Worm (Caenorhabditis elegans) whole organism, L1 larva: ENCODE results near the gene T01C4.8.

ENCODE experiments used
- C34B4.2 ChIP-seq: sonication (generic microtip); optimal IDR thresholded peaks from 2 replicates; lab custom pipeline; 2017; ENCODE audit warnings: mild to moderate bottlenecking, missing genetic modification characterization, missing compliant biosample characterization
- aha-1 ChIP-seq: fragments of 150-350 bp; optimal IDR thresholded peaks from 2 replicates; lab custom pipeline; 2014; ENCODE audit warnings: missing biosample characterization, missing genetic modification characterization
- ama-1 ChIP-seq: fragments of 150-350 bp; optimal IDR thresholded peaks from 2 replicates; lab custom pipeline; 2014
- blmp-1 ChIP-seq: fragments of 150-350 bp; optimal IDR thresholded peaks from 2 replicates; lab custom pipeline; 2014; ENCODE audit warnings: missing biosample characterization, missing genetic modification characterization
- ceh-82 ChIP-seq, 3 experiments: fragments of 150-350 bp in 1 of 3; sonication (generic microtip) in 2 of 3; optimal IDR thresholded peaks; 2 replicates each; lab custom pipeline; 2014 to 2017; ENCODE audit warnings: missing biosample characterization in 3 of 3, missing genetic modification characterization in 3 of 3
- ceh-90 ChIP-seq: sonication (generic microtip); optimal IDR thresholded peaks from 2 replicates; lab custom pipeline; 2016; ENCODE audit warnings: missing genetic modification characterization, missing compliant biosample characterization
- ces-1 ChIP-seq: fragments of 150-350 bp; optimal IDR thresholded peaks from 2 replicates; lab custom pipeline; 2014; ENCODE audit warnings: missing biosample characterization, missing genetic modification reagents, missing genetic modification characterization
- elt-2 ChIP-seq: sonication (generic microtip); optimal IDR thresholded peaks from 2 replicates; lab custom pipeline; 2016; ENCODE audit warnings: missing genetic modification characterization, mild to moderate bottlenecking, inconsistent platforms, missing compliant biosample characterization, missing genetic modification reagents
- elt-3 ChIP-seq, 6 experiments: fragments of 150-350 bp in 1 of 6; sonication (generic microtip); optimal IDR thresholded peaks; 2 replicates each; lab custom pipeline; 2017 to 2018; ENCODE audit warnings: missing biosample characterization in 6 of 6, missing genetic modification characterization in 6 of 6, inconsistent platforms in 1 of 6
- fkh-4 ChIP-seq: sonication (generic microtip); optimal IDR thresholded peaks from 2 replicates; lab custom pipeline; 2016; ENCODE audit warnings: missing compliant biosample characterization, missing genetic modification characterization, borderline replicate concordance
- fkh-8 ChIP-seq: sonication (generic microtip); optimal IDR thresholded peaks from 2 replicates; lab custom pipeline; 2016; ENCODE audit warnings: mild to moderate bottlenecking, missing genetic modification characterization, missing compliant biosample characterization
- hpl-2 ChIP-seq: fragments of 150-350 bp; optimal IDR thresholded peaks from 2 replicates; lab custom pipeline; 2014; ENCODE audit warnings: missing biosample characterization, missing genetic modification reagents, missing genetic modification characterization
- irx-1 ChIP-seq: sonication (generic microtip); optimal IDR thresholded peaks from 2 replicates; lab custom pipeline; 2016; ENCODE audit warnings: missing genetic modification characterization, missing compliant biosample characterization
- isw-1 ChIP-seq: fragments of 200-800 bp; sonication (Bioruptor generic); IDR thresholded peaks from 2 replicates; pipeline ENCODE4 v1.3.6; 2022; ENCODE audit warnings: missing genetic modification characterization, missing compliant biosample characterization
- jun-1 ChIP-seq: fragments of 150-350 bp; optimal IDR thresholded peaks from 2 replicates; lab custom pipeline; 2014; ENCODE audit warnings: missing biosample characterization, missing genetic modification reagents, missing genetic modification characterization
- lin-14 ChIP-seq: fragments of 200-800 bp; sonication (Bioruptor generic); optimal IDR thresholded peaks from 2 replicates; lab custom pipeline; 2018; ENCODE audit warnings: mild to moderate bottlenecking, missing genetic modification characterization, moderate library complexity, missing compliant biosample characterization
- lir-3 ChIP-seq: sonication (generic microtip); optimal IDR thresholded peaks from 2 replicates; lab custom pipeline; 2016; ENCODE audit warnings: mild to moderate bottlenecking, missing genetic modification characterization, moderate library complexity, missing compliant biosample characterization; ENCODE audit not compliant: poor library complexity
- mdl-1 ChIP-seq, 2 experiments: fragments of 150-350 bp; optimal IDR thresholded peaks; 2 replicates each; lab custom pipeline; 2014 to 2017; ENCODE audit warnings: missing biosample characterization in 2 of 2, missing genetic modification characterization in 2 of 2, inconsistent platforms in 1 of 2
- nhr-11 ChIP-seq: fragments of 150-350 bp; optimal IDR thresholded peaks from 2 replicates; lab custom pipeline; 2014; ENCODE audit warnings: missing biosample characterization, missing genetic modification characterization
- nhr-12 ChIP-seq: sonication (generic microtip); optimal IDR thresholded peaks from 2 replicates; lab custom pipeline; 2017; ENCODE audit warnings: missing biosample characterization, missing genetic modification characterization
- nhr-19 ChIP-seq: fragments of 200-800 bp; sonication (Bioruptor generic); conservative IDR thresholded peaks from 2 replicates; pipeline ENCODE4 v1.3.6; 2022; ENCODE audit warnings: missing genetic modification characterization, missing compliant biosample characterization
- nhr-20 ChIP-seq: sonication (generic microtip); optimal IDR thresholded peaks from 2 replicates; lab custom pipeline; 2016; ENCODE audit warnings: mild to moderate bottlenecking, missing genetic modification characterization, missing compliant biosample characterization
- nhr-28 ChIP-seq: fragments of 150-350 bp; optimal IDR thresholded peaks from 2 replicates; lab custom pipeline; 2014; ENCODE audit warnings: missing biosample characterization, missing genetic modification characterization
- nhr-47 ChIP-seq: sonication (generic microtip); optimal IDR thresholded peaks from 2 replicates; lab custom pipeline; 2016; ENCODE audit warnings: mild to moderate bottlenecking, missing genetic modification characterization, moderate library complexity, missing compliant biosample characterization
- nhr-71 ChIP-seq: sonication (generic microtip); optimal IDR thresholded peaks from 2 replicates; lab custom pipeline; 2016; ENCODE audit warnings: mild to moderate bottlenecking, missing genetic modification characterization, moderate library complexity, missing compliant biosample characterization
- nhr-77 ChIP-seq: fragments of 150-350 bp; optimal IDR thresholded peaks from 2 replicates; lab custom pipeline; 2014; ENCODE audit warnings: missing biosample characterization, missing genetic modification characterization
- nhr-85 ChIP-seq: sonication (generic microtip); peaks from one replicate; lab custom pipeline; 2016; ENCODE audit warnings: missing genetic modification characterization, inconsistent platforms, missing compliant biosample characterization
- pag-3 ChIP-seq: sonication (generic microtip); optimal IDR thresholded peaks from 2 replicates; lab custom pipeline; 2017; ENCODE audit warnings: missing genetic modification characterization, mild to moderate bottlenecking, missing compliant biosample characterization, antibody characterized with exemption, borderline replicate concordance; ENCODE audit not compliant: insufficient read depth
- rnt-1 ChIP-seq: sonication (generic microtip); optimal IDR thresholded peaks from 2 replicates; lab custom pipeline; 2016; ENCODE audit warnings: mild to moderate bottlenecking, missing genetic modification characterization, moderate library complexity, missing compliant biosample characterization
- snu-23 ChIP-seq: sonication (generic microtip); optimal IDR thresholded peaks from 2 replicates; lab custom pipeline; 2016; ENCODE audit warnings: missing genetic modification characterization, missing compliant biosample characterization
- swsn-7 ChIP-seq: sonication (generic microtip); optimal IDR thresholded peaks from 2 replicates; lab custom pipeline; 2016; ENCODE audit warnings: missing genetic modification characterization, missing compliant biosample characterization
- unc-62 ChIP-seq: fragments of 150-350 bp; optimal IDR thresholded peaks from 2 replicates; lab custom pipeline; 2014; ENCODE audit warnings: missing biosample characterization, missing genetic modification reagents, missing genetic modification characterization
- vab-15 ChIP-seq: sonication (generic microtip); optimal IDR thresholded peaks from 2 replicates; lab custom pipeline; 2017; ENCODE audit warnings: missing genotype, mild to moderate bottlenecking, missing genetic modification characterization, missing compliant biosample characterization
- zip-4 ChIP-seq: fragments of 200-800 bp; sonication (Bioruptor generic); optimal IDR thresholded peaks from 2 replicates; lab custom pipeline; 2018; ENCODE audit warnings: mild to moderate bottlenecking, missing genetic modification characterization, moderate library complexity, missing compliant biosample characterization
- ztf-11 ChIP-seq, 2 experiments: sonication (generic microtip); optimal IDR thresholded peaks; 2 replicates each; lab custom pipeline; 2016 to 2017; ENCODE audit warnings: missing genetic modification characterization in 2 of 2, missing biosample characterization in 1 of 2, missing compliant biosample characterization in 1 of 2

Gene T01C4.8

DNA sequence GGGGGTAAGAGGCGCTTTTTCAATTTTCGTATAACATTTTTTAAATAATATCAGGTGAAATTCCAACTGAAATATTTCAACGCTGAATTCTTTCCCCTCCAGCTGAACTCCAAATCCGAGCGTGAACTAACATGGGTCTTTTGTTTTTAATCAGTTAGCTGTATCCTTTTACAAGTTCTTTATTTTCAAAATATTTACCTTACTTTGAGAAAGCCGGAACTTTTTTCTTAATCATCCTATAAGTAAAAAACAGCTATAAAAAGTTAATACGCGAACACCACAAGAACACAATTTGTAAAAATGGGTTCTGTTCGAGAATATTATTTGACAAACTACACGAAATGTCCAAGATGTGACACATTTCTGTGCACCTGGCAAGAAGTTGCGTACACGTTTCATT is 34.9 kb upstream of the T01C4.8 start, which contains the start of gene srh-83:
Gene srh-83 (plus strand): TSS at position 301 of the 400 bp plus-strand sequence.
- TF ChIP-seq lir-3 (tag; lab: Kevin White, UChicago) (no peak), nhr-77 (tag; lab: Kevin White, UChicago) (no peak), hpl-2 (no peak), swsn-7 (tag; lab: Kevin White, UChicago) (no peak), lin-14 (GFP tag; lab: Kevin White, UChicago) (no peak), elt-2 (tag; lab: Kevin White, UChicago) (no peak), ceh-82 (tag; optimal IDR thresholded peaks at IDR 0.05; lab: Kevin White, UChicago) (no peak), nhr-11 (tag; lab: Kevin White, UChicago) (no peak)

- peak; percentile 52 for TF ChIP-seq nhr-85 (tag; lab: Kevin White, UChicago)
- TF ChIP-seq nhr-19 (GFP tag; lab: Robert Waterston, UW), result 0 out of 2 replicates have a peak, but pooled peaks have one; percentile 4
- no peak for TF ChIP-seq ama-1
- no peak for TF ChIP-seq swsn-7 (tag; lab: Kevin White, UChicago)
- TF ChIP-seq elt-3 (tag; optimal IDR thresholded peaks at IDR 0.05; lab: Kevin White, UChicago), result peak in 1 of 6 experiments; percentile 4
- peak; percentile 4 for TF ChIP-seq nhr-71
- TF ChIP-seq nhr-20 (tag; lab: Kevin White, UChicago), result peak; percentile 39
- TF ChIP-seq lin-14 (GFP tag; lab: Kevin White, UChicago), result peak; percentile 22
- no peak for TF ChIP-seq ceh-82 (tag; optimal IDR thresholded peaks at IDR 0.05; lab: Kevin White, UChicago)
- TF ChIP-seq aha-1, result no peak
Observed at ce11 chrV:7163477-7164114, 34.2 kb upstream of the T01C4.8 start, which contains the start of gene ugt-41. Gene ugt-41 (minus strand): TSS chrV:7163595.

ce11 chrV:7159391-7159790 is 30.0 kb upstream of the T01C4.8 start, which contains the start of gene str-204:
Gene str-204 (plus strand): TSS chrV:7159691.
- TF ChIP-seq rnt-1 (tag; lab: Kevin White, UChicago) (no peak), elt-2 (tag; lab: Kevin White, UChicago) (no peak), nhr-28 (tag; lab: Kevin White, UChicago) (no peak), zip-4 (GFP tag; lab: Kevin White, UChicago) (no peak), nhr-12 (tag; lab: Kevin White, UChicago) (no peak), fkh-4 (tag; lab: Kevin White, UChicago) (no peak), jun-1 (tag; lab: Kevin White, UChicago) (no peak)

ce11 chrV:7157089-7157488 is 27.7 kb upstream of the T01C4.8 start, which contains the start of gene ugt-39:
Gene ugt-39 (plus strand): TSS chrV:7157142.
- TF ChIP-seq lin-14 (GFP tag; lab: Kevin White, UChicago) (peak; percentile 41), vab-15 (tag; lab: Kevin White, UChicago) (no peak), aha-1 (no peak), nhr-28 (tag; lab: Kevin White, UChicago) (no peak), isw-1 (GFP tag; lab: Robert Waterston, UW) (no peak), C34B4.2 (no peak), unc-62 (GFP tag; lab: Kevin White, UChicago) (no peak), pag-3 (tag; lab: Kevin White, UChicago) (no peak), ceh-90 (tag; lab: Kevin White, UChicago) (no peak), irx-1 (tag; lab: Kevin White, UChicago) (no peak), elt-3 (tag; optimal IDR thresholded peaks at IDR 0.05; lab: Kevin White, UChicago) (peak in 3 of 6 experiments; percentile 17 to 42 (median 41)), nhr-47 (tag; lab: Kevin White, UChicago) (no peak), lir-3 (tag; lab: Kevin White, UChicago) (no peak), nhr-19 (GFP tag; lab: Robert Waterston, UW) (no peak), mdl-1 (tag; optimal IDR thresholded peaks at IDR 0.05; lab: Kevin White, UChicago) (no peak), nhr-20 (tag; lab: Kevin White, UChicago) (peak; percentile 20), blmp-1 (no peak), zip-4 (GFP tag; lab: Kevin White, UChicago) (no peak), elt-2 (tag; lab: Kevin White, UChicago) (peak; percentile 62), ces-1 (GFP tag; lab: Kevin White, UChicago) (no peak), fkh-8 (tag; lab: Kevin White, UChicago) (no peak), ztf-11 (tag; optimal IDR thresholded peaks at IDR 0.05; lab: Kevin White, UChicago) (no peak), nhr-77 (tag; lab: Kevin White, UChicago) (no peak), snu-23 (peak; percentile 5)
- TF ChIP-seq, all 84 proteins: peak for 5
